Worm (Caenorhabditis elegans) whole organism, L1 larva: ENCODE data around the gene mccc-1.

Experiments used
- C04F5.9 ChIP-seq: sonication (generic microtip); optimal IDR thresholded peaks from 2 replicates; lab custom pipeline; 2016; ENCODE audit warnings: missing genetic modification characterization, missing compliant biosample characterization
- C34B4.2 ChIP-seq: sonication (generic microtip); optimal IDR thresholded peaks from 2 replicates; lab custom pipeline; 2017; ENCODE audit warnings: mild to moderate bottlenecking, missing genetic modification characterization, missing compliant biosample characterization
- F16B12.6 ChIP-seq: fragments of 150-350 bp; optimal IDR thresholded peaks from 2 replicates; lab custom pipeline; 2014; ENCODE audit warnings: missing biosample characterization, missing genetic modification characterization
- aly-2 ChIP-seq: fragments of 150-350 bp; optimal IDR thresholded peaks from 2 replicates; lab custom pipeline; 2014; ENCODE audit warnings: missing biosample characterization, missing genetic modification characterization
- ama-1 ChIP-seq: fragments of 150-350 bp; optimal IDR thresholded peaks from 2 replicates; lab custom pipeline; 2014
- blmp-1 ChIP-seq: fragments of 150-350 bp; optimal IDR thresholded peaks from 2 replicates; lab custom pipeline; 2014; ENCODE audit warnings: missing biosample characterization, missing genetic modification characterization
- ceh-63 ChIP-seq: fragments of 200-800 bp; sonication (Bioruptor generic); optimal IDR thresholded peaks from 2 replicates; lab custom pipeline; 2018; ENCODE audit warnings: mild to moderate bottlenecking, missing genetic modification characterization, missing compliant biosample characterization
- ceh-88 ChIP-seq: fragments of 200-800 bp; sonication (Bioruptor generic); IDR thresholded peaks from 2 replicates; pipeline ENCODE4 v1.3.6; 2022; ENCODE audit warnings: missing genetic modification characterization, missing compliant biosample characterization
- ces-1 ChIP-seq: fragments of 150-350 bp; optimal IDR thresholded peaks from 2 replicates; lab custom pipeline; 2014; ENCODE audit warnings: missing biosample characterization, missing genetic modification reagents, missing genetic modification characterization
- dpl-1 ChIP-seq, 3 experiments: fragments of 150-350 bp in 2 of 3; sonication (generic microtip) in 1 of 3; optimal IDR thresholded peaks; 2 replicates each; lab custom pipeline; 2014 to 2017; ENCODE audit warnings: missing biosample characterization in 3 of 3, missing genetic modification characterization in 3 of 3, missing genetic modification reagents in 3 of 3
- efl-1 ChIP-seq, 4 experiments: fragments of 150-350 bp; optimal IDR thresholded peaks in 3 of 4; peaks in 1 of 4; 1 replicate in 1 of 4; 2 replicates in 3 of 4; lab custom pipeline; 2014; ENCODE audit warnings: missing biosample characterization in 2 of 4, missing genetic modification characterization in 2 of 4, missing genetic modification reagents in 2 of 4
- efl-3 ChIP-seq: fragments of 200-800 bp; sonication (Bioruptor generic); optimal IDR thresholded peaks from 2 replicates; lab custom pipeline; 2018; ENCODE audit warnings: mild to moderate bottlenecking, missing genetic modification characterization, missing compliant biosample characterization
- elt-2 ChIP-seq: sonication (generic microtip); optimal IDR thresholded peaks from 2 replicates; lab custom pipeline; 2016; ENCODE audit warnings: missing genetic modification characterization, mild to moderate bottlenecking, inconsistent platforms, missing compliant biosample characterization, missing genetic modification reagents
- elt-3 ChIP-seq, 6 experiments: fragments of 150-350 bp in 1 of 6; sonication (generic microtip); optimal IDR thresholded peaks; 2 replicates each; lab custom pipeline; 2017 to 2018; ENCODE audit warnings: missing biosample characterization in 6 of 6, missing genetic modification characterization in 6 of 6, inconsistent platforms in 1 of 6
- ets-5 ChIP-seq: fragments of 200-800 bp; sonication (Bioruptor generic); IDR thresholded peaks from 2 replicates; pipeline ENCODE4 v1.3.6; 2022; ENCODE audit warnings: missing genetic modification characterization, missing compliant biosample characterization
- fos-1 ChIP-seq: fragments of 150-350 bp; optimal IDR thresholded peaks from 2 replicates; lab custom pipeline; 2014; ENCODE audit warnings: missing biosample characterization, missing genetic modification characterization
- grh-1 ChIP-seq: fragments of 200-800 bp; sonication (Bioruptor generic); IDR thresholded peaks from 2 replicates; pipeline ENCODE4 v1.3.6; 2022; ENCODE audit warnings: missing genetic modification reagents, missing genetic modification characterization, missing compliant biosample characterization
- irx-1 ChIP-seq: sonication (generic microtip); optimal IDR thresholded peaks from 2 replicates; lab custom pipeline; 2016; ENCODE audit warnings: missing genetic modification characterization, missing compliant biosample characterization
- lin-13 ChIP-seq: fragments of 150-350 bp; optimal IDR thresholded peaks from 2 replicates; lab custom pipeline; 2014; ENCODE audit warnings: missing biosample characterization, missing genetic modification reagents, missing genetic modification characterization
- lin-14 ChIP-seq: fragments of 200-800 bp; sonication (Bioruptor generic); optimal IDR thresholded peaks from 2 replicates; lab custom pipeline; 2018; ENCODE audit warnings: mild to moderate bottlenecking, missing genetic modification characterization, moderate library complexity, missing compliant biosample characterization
- lin-15B ChIP-seq: fragments of 150-350 bp; sonication (generic microtip); optimal IDR thresholded peaks from 3 replicates; lab custom pipeline; 2014; ENCODE audit warnings: missing biosample characterization, missing genetic modification characterization
- lin-35 ChIP-seq, 2 experiments: fragments of 150-350 bp; optimal IDR thresholded peaks; 2 replicates each; lab custom pipeline; 2014; ENCODE audit warnings: missing biosample characterization in 2 of 2, missing genetic modification characterization in 2 of 2, missing genetic modification reagents in 2 of 2
- lir-3 ChIP-seq: sonication (generic microtip); optimal IDR thresholded peaks from 2 replicates; lab custom pipeline; 2016; ENCODE audit warnings: mild to moderate bottlenecking, missing genetic modification characterization, moderate library complexity, missing compliant biosample characterization; ENCODE audit not compliant: poor library complexity
- lsy-2 ChIP-seq, 2 experiments: fragments of 150-350 bp; optimal IDR thresholded peaks; 2 replicates each; lab custom pipeline; 2014; ENCODE audit warnings: missing biosample characterization in 2 of 2, missing genetic modification characterization in 2 of 2
- mab-9 ChIP-seq: fragments of 200-800 bp; sonication (Bioruptor generic); IDR thresholded peaks from 2 replicates; pipeline ENCODE4 v1.3.6; 2022; ENCODE audit warnings: missing genetic modification reagents, missing genetic modification characterization, missing compliant biosample characterization
- mdl-1 ChIP-seq, 2 experiments: fragments of 150-350 bp; optimal IDR thresholded peaks; 2 replicates each; lab custom pipeline; 2014 to 2017; ENCODE audit warnings: missing biosample characterization in 2 of 2, missing genetic modification characterization in 2 of 2, inconsistent platforms in 1 of 2
- nhr-12 ChIP-seq: sonication (generic microtip); optimal IDR thresholded peaks from 2 replicates; lab custom pipeline; 2017; ENCODE audit warnings: missing biosample characterization, missing genetic modification characterization
- nhr-19 ChIP-seq: fragments of 200-800 bp; sonication (Bioruptor generic); conservative IDR thresholded peaks from 2 replicates; pipeline ENCODE4 v1.3.6; 2022; ENCODE audit warnings: missing genetic modification characterization, missing compliant biosample characterization
- nhr-20 ChIP-seq: sonication (generic microtip); optimal IDR thresholded peaks from 2 replicates; lab custom pipeline; 2016; ENCODE audit warnings: mild to moderate bottlenecking, missing genetic modification characterization, missing compliant biosample characterization
- nhr-71 ChIP-seq: sonication (generic microtip); optimal IDR thresholded peaks from 2 replicates; lab custom pipeline; 2016; ENCODE audit warnings: mild to moderate bottlenecking, missing genetic modification characterization, moderate library complexity, missing compliant biosample characterization
- nhr-76 ChIP-seq: sonication (generic microtip); optimal IDR thresholded peaks from 2 replicates; lab custom pipeline; 2017; ENCODE audit warnings: missing biosample characterization, missing genetic modification characterization
- nhr-90 ChIP-seq: sonication (generic microtip); optimal IDR thresholded peaks from 2 replicates; lab custom pipeline; 2016; ENCODE audit warnings: mild to moderate bottlenecking, missing genetic modification characterization, missing compliant biosample characterization; ENCODE audit not compliant: poor library complexity
- rnt-1 ChIP-seq: sonication (generic microtip); optimal IDR thresholded peaks from 2 replicates; lab custom pipeline; 2016; ENCODE audit warnings: mild to moderate bottlenecking, missing genetic modification characterization, moderate library complexity, missing compliant biosample characterization
- skn-1 ChIP-seq: fragments of 150-350 bp; optimal IDR thresholded peaks from 2 replicates; lab custom pipeline; 2014; ENCODE audit warnings: missing biosample characterization, missing genetic modification characterization
- snpc-4 ChIP-seq: fragments of 150-350 bp; optimal IDR thresholded peaks from 2 replicates; lab custom pipeline; 2014; ENCODE audit warnings: missing biosample characterization, missing genetic modification characterization
- swsn-7 ChIP-seq: sonication (generic microtip); optimal IDR thresholded peaks from 2 replicates; lab custom pipeline; 2016; ENCODE audit warnings: missing genetic modification characterization, missing compliant biosample characterization
- tlp-1 ChIP-seq: fragments of 150-350 bp; optimal IDR thresholded peaks from 2 replicates; lab custom pipeline; 2014; ENCODE audit warnings: missing biosample characterization, missing genetic modification characterization
- unc-62 ChIP-seq: fragments of 150-350 bp; optimal IDR thresholded peaks from 2 replicates; lab custom pipeline; 2014; ENCODE audit warnings: missing biosample characterization, missing genetic modification reagents, missing genetic modification characterization
- unc-98 ChIP-seq: fragments of 200-800 bp; sonication (Bioruptor generic); IDR thresholded peaks from 2 replicates; pipeline ENCODE4 v1.3.6; 2022; ENCODE audit warnings: missing genetic modification characterization, missing compliant biosample characterization
- zip-4 ChIP-seq: fragments of 200-800 bp; sonication (Bioruptor generic); optimal IDR thresholded peaks from 2 replicates; lab custom pipeline; 2018; ENCODE audit warnings: mild to moderate bottlenecking, missing genetic modification characterization, moderate library complexity, missing compliant biosample characterization
- ztf-4 ChIP-seq: fragments of 150-350 bp; optimal IDR thresholded peaks from 2 replicates; lab custom pipeline; 2014; ENCODE audit warnings: missing biosample characterization, missing genetic modification characterization

mccc-1 gene

DNA sequence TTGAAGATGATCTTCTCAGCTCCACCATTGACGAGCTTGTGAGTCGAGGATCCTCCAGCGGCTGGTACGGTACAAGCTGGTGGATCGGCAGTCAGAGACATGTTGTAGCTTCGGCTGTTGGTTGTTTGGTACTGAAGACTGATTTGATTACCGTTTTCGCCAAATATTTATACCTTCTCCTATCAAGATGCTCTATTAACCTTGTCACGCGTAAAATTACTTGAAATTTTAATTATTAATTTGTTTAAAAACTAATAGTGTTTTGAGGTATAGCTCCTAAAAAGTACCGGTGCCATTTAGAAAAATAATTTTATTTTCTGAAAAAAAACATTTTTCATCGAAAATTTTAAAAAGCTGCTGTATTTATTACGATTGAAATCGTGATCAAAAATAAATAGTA is 33.4 kb upstream of the mccc-1 start, which contains the start of gene ssp-10:
Gene ssp-10, minus strand, starts transcription at position 101 of the 400 bp plus-strand sequence.
- TF ChIP-seq unc-62 (GFP tag; lab: Kevin White, UChicago), result no peak
- no peak for TF ChIP-seq unc-98 (GFP tag; lab: Robert Waterston, UW)
- TF ChIP-seq lsy-2 (tag; optimal IDR thresholded peaks at IDR 0.05; lab: Kevin White, UChicago), result no peak
- no peak for TF ChIP-seq ceh-63
- TF ChIP-seq skn-1 (tag; lab: Kevin White, UChicago), result no peak
- TF ChIP-seq lin-13 (GFP tag; lab: Kevin White, UChicago), result no peak
- TF ChIP-seq tlp-1 (tag; lab: Kevin White, UChicago), result no peak
- TF ChIP-seq snpc-4, result no peak
- no peak for TF ChIP-seq ces-1 (GFP tag; lab: Kevin White, UChicago)
- no peak for TF ChIP-seq C34B4.2

DNA sequence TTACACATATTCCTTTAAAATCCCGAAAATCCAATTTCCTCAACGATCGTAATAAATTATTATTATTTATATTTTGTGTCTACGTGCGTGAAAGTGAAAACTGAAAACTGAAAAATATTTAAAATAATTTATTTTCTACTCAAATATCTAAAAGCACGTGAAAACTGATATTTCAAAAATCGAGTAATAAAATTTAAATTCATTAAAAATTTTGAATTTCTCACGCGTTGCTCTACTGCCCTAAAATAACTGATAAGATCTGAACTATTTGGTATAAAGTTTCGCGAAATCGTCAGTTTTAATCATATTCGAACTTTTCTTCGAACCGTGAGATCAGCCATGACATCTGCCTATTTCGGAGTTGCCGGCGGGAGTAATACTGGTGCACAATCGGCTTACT is 32.1 kb upstream of the mccc-1 start, which contains the start of gene ssq-1:
Gene ssq-1, plus strand, starts transcription at position 301 of the 400 bp plus-strand sequence.
- TF ChIP-seq irx-1, result no peak
- no peak for TF ChIP-seq fos-1 (tag; lab: Kevin White, UChicago)
- no peak for TF ChIP-seq grh-1 (GFP tag; lab: Robert Waterston, UW)
- TF ChIP-seq nhr-71 (tag; lab: Kevin White, UChicago), result no peak
- TF ChIP-seq mab-9 (GFP tag; lab: Robert Waterston, UW), result no peak
- TF ChIP-seq swsn-7, result no peak

DNA sequence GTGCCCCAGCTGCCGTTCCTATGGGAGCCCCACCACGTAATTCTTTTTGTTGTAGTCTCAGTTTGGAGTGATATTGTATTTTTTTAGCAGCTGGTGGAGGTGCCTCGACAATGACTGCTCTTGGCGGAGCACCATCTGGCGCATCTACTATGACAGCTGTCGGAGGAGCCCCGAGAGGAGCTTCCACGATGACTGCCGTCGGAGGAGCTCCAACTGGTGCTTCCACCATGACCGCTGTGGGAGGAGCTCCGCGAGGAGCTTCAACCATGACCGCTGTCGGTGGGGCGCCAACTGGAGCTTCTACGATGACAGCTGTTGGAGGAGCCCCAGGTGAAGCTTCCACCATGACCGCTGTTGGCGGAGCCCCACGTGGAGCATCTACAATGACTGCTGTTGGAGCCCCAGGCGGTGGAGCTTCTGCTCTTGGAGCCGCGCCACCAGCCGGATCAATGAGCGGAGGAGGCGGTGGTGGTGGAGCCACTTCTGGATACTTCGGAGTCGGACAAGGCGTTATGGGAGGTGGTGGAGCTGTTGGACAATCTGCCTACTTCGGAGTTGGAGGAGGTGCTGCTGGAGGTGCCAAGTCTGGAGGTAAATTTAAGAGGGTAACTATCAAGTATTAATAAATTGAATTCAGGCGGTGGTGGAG is 31.4 kb upstream of the mccc-1 start:
- TF ChIP-seq mdl-1 (tag; optimal IDR thresholded peaks at IDR 0.05; lab: Kevin White, UChicago) (no peak), lin-14 (no peak), ceh-88 (GFP tag; lab: Robert Waterston, UW) (no peak), nhr-19 (GFP tag; lab: Robert Waterston, UW) (no peak)

DNA sequence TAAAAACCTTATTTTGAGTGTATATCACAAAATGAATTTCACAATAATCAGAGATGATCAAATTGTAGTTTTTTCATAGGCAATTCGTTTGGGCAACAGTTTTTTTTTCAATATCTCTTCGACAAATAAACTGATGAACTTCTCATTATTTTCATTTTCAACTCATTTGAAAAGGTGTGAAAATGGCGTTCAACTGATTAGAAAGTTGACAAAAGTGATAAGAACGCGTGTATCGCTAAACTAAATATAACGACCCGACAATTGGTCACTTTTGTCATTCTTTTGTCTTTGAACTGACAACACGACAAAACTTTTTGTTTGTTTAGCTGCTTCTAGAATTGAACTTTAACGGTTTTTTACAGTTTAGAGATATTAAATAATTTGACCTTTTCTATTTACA is 29.4 kb upstream of the mccc-1 start:
- TF ChIP-seq blmp-1 (tag; lab: Kevin White, UChicago) (no peak), elt-2 (tag; lab: Kevin White, UChicago) (peak; percentile 5)

DNA sequence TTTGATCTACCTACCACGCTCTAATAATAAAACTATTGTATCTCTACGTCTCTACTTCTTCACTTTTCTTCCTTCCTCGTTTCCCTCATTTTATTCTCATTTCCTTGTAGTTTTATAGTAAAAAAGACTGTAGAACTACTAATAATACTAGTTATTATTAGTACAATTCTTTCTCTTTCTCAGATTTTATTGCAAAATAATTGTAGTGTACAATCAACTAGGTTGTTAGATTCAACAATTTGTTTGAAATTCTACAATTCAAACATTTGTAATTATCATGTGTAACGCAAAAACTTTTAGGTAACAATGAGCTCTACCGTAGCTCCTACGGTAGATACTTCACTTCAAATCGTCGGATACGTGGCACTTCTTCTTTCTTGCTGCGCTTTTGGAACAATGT is 28.7 kb upstream of the mccc-1 start, which contains the start of gene K07F5.12:
Gene K07F5.12, plus strand, starts transcription at position 301 of the 400 bp plus-strand sequence.
- no peak for TF ChIP-seq mdl-1 (tag; optimal IDR thresholded peaks at IDR 0.05; lab: Kevin White, UChicago)
- TF ChIP-seq lir-3, result no peak
- TF ChIP-seq swsn-7, result no peak
- no peak for TF ChIP-seq ztf-4
- no peak for TF ChIP-seq aly-2 (tag; lab: Kevin White, UChicago)
- no peak for TF ChIP-seq ces-1 (GFP tag; lab: Kevin White, UChicago)
- TF ChIP-seq nhr-76, result no peak

DNA sequence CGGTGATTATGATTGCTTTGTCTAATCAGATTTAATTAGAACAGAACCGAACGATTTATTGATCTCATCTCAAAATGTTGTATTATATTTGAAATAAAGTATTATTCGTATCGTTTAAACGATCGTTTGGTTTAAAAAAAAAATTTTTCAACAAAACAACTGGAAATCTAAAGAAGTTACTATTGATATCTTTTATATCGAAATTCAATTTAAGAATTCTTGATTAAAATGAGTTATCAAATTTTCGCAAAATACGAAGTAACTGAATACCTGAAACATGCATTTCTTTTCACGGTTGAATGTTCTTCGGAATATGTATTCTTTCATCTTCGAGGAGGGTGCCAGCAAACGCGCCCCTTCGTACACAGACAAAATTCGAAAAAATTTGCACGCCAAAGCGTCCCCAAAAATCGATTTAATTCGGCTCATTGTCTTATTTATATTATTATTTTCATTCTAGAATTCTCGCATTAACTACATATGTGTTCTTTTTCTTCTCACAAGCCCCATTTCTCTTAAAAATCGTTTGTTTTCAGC is 26.4 kb upstream of the mccc-1 start, which contains the start of gene npp-1:
Gene npp-1, plus strand, starts transcription at position 537 of the 537 bp plus-strand sequence.
- peak; percentile 46 for TF ChIP-seq lir-3
- TF ChIP-seq F16B12.6 (tag; lab: Kevin White, UChicago), result peak; percentile 9
- no peak for TF ChIP-seq snpc-4
- peak in 1 of 2 experiments; percentile 70 for TF ChIP-seq lsy-2 (tag; optimal IDR thresholded peaks at IDR 0.05; lab: Kevin White, UChicago)
- TF ChIP-seq C04F5.9, result no peak
- TF ChIP-seq zip-4 (GFP tag; lab: Kevin White, UChicago), result no peak
- peak; percentile 37 for TF ChIP-seq nhr-20 (tag; lab: Kevin White, UChicago)
- TF ChIP-seq lin-35 (GFP tag; optimal IDR thresholded peaks at IDR 0.05; lab: Kevin White, UChicago), result peak; percentile 34 to 81
- peak in 1 of 6 experiments; percentile 24 for TF ChIP-seq elt-3 (tag; optimal IDR thresholded peaks at IDR 0.05; lab: Kevin White, UChicago)
- peak; percentile 17 for TF ChIP-seq nhr-90
- TF ChIP-seq blmp-1 (tag; lab: Kevin White, UChicago), result peak; percentile 36
- no peak for TF ChIP-seq nhr-12 (tag; lab: Kevin White, UChicago)
- TF ChIP-seq ama-1 (lab: Kevin White, UChicago), result no peak
- no peak for TF ChIP-seq ets-5 (GFP tag; lab: Robert Waterston, UW)
- peak; percentile 43 for TF ChIP-seq rnt-1 (tag; lab: Kevin White, UChicago)
- peak; percentile 62 to 72 for TF ChIP-seq efl-1 (optimal IDR thresholded peaks at IDR 0.05; lab: Kevin White, UChicago)
- TF ChIP-seq efl-1 (GFP tag; optimal IDR thresholded peaks at IDR 0.05 in 1 of 2; lab: Kevin White, UChicago), result peak; percentile 56 to 90
- no peak for TF ChIP-seq efl-3 (GFP tag; lab: Kevin White, UChicago)
- peak; percentile 37 for TF ChIP-seq lin-15B (tag; lab: Kevin White, UChicago)
- peak; percentile 35 for TF ChIP-seq lin-13 (GFP tag; lab: Kevin White, UChicago)
- peak; percentile 49 to 69 (median 49) for TF ChIP-seq dpl-1 (GFP tag; optimal IDR thresholded peaks at IDR 0.05; lab: Kevin White, UChicago)
